Fruit fly (Drosophila melanogaster) whole organism, wandering third instar larva: Measurements from ENCODE around the gene CG2983.

Experiments
- br ChIP-seq: fragments of 200-800 bp; sonication (Bioruptor generic); optimal IDR thresholded peaks from 2 replicates; lab custom pipeline; 2016; ENCODE audit warnings: missing biosample characterization, missing genetic modification characterization
- dsf ChIP-seq: sonication (Bioruptor generic); optimal IDR thresholded peaks from 2 replicates; lab custom pipeline; 2016; ENCODE audit warnings: missing biosample characterization, missing genetic modification characterization, borderline replicate concordance
- foxo ChIP-seq, 2 experiments: fragments of 200-800 bp; sonication (Bioruptor generic); optimal IDR thresholded peaks; 2 replicates in 1 of 2; 3 replicates in 1 of 2; lab custom pipeline; 2016 to 2017; ENCODE audit warnings: missing biosample characterization in 2 of 2, missing genetic modification characterization in 2 of 2
- fru ChIP-seq: fragments of 200-800 bp; sonication (Bioruptor generic); optimal IDR thresholded peaks from 3 replicates; lab custom pipeline; 2016; ENCODE audit warnings: missing biosample characterization, mild to moderate bottlenecking, missing genetic modification characterization

DNA sequence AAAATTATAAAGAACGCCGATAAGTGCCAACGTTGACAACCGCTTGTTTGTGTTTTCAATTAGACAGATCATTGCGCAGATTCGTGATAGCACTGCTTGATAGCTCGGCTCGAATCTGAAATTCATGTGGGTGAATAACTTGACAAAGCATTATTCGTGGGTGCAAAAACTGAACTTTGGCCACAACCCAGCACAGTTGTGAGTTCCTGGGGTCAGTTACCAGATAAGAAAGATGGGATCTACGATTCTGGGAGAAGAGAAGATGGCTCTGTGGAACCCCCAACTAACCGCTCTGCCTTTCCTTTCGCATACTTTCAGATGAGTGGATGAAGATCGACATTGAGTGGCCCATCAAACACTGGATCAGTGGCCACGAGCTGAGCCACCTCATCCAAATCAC is 36.6 kb upstream of the CG2983 start:
- TF ChIP-seq br (GFP tag; lab: Kevin White, UChicago) (no peak), foxo (GFP tag; optimal IDR thresholded peaks at IDR 0.05; lab: Kevin White, UChicago) (no peak), fru (GFP tag; lab: Kevin White, UChicago) (no peak), dsf (no peak)
